Worm (Caenorhabditis elegans): Measurements from ENCODE around the gene aat-7.

DNA sequence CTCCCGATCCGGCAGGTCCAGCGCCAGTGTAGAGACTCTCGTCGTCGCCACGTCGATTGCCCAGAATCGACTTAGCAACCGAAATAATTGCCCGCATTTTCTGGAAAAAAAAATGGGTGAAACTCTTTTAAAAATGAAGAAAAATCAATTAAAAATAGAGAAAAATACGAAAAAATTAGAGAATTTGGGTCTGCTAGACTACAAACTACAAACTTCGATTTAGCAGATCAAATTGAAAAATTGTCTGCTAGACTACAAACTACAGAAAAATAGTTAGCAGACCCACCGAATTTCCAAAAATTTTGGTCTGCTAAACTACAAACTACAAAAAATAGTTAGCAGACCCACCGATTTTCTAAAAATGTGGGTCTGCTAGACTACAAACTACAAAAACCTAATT is 11.8 kb upstream of the aat-7 start, which contains the start of gene rog-1:
- no peak for TF ChIP-seq tlp-1 (tag; optimal IDR thresholded peaks at IDR 0.05)
- no peak for TF ChIP-seq nhr-47 (tag; optimal IDR thresholded peaks at IDR 0.05)
- TF ChIP-seq snpc-4 (tag; optimal IDR thresholded peaks at IDR 0.05), result no peak
- TF ChIP-seq nhr-71 (tag; optimal IDR thresholded peaks at IDR 0.05), result no peak
- TF ChIP-seq nhr-12 (tag; optimal IDR thresholded peaks at IDR 0.05), result no peak
- TF ChIP-seq zag-1 (tag; optimal IDR thresholded peaks at IDR 0.05), result no peak
- TF ChIP-seq alr-1 (tag; optimal IDR thresholded peaks at IDR 0.05; ENCODE audit: borderline replicate concordance), result no peak
- no peak for TF ChIP-seq nhr-11 (tag; optimal IDR thresholded peaks at IDR 0.05)
- no peak for TF ChIP-seq lin-39 (tag; optimal IDR thresholded peaks at IDR 0.05)
- TF ChIP-seq lin-13 (GFP tag; optimal IDR thresholded peaks at IDR 0.05), result no peak
- no peak for TF ChIP-seq xbp-1 (tag; optimal IDR thresholded peaks at IDR 0.05)
- no peak for TF ChIP-seq pag-3 (tag; optimal IDR thresholded peaks at IDR 0.05; ENCODE audit: borderline replicate concordance, insufficient read depth)
- TF ChIP-seq nhr-84 (tag; optimal IDR thresholded peaks at IDR 0.05), result no peak

All from whole organism, L1 larva.